Worm (Caenorhabditis elegans) whole organism, L3 larva: ENCODE results near the gene rsr-2.

Experiments
- ZK546.5 ChIP-seq: sonication (generic microtip); optimal IDR thresholded peaks from 2 replicates; lab custom pipeline; 2017; ENCODE audit warnings: missing biosample characterization, missing genetic modification characterization
- ama-1 ChIP-seq: fragments of 150-350 bp; optimal IDR thresholded peaks from 2 replicates; lab custom pipeline; 2018
- ceh-82 ChIP-seq: fragments of 150-350 bp; optimal IDR thresholded peaks from 2 replicates; lab custom pipeline; 2014; ENCODE audit warnings: missing biosample characterization, missing genetic modification characterization
- egl-27 ChIP-seq: sonication (generic microtip); optimal IDR thresholded peaks from 4 replicates; lab custom pipeline; 2017; ENCODE audit warnings: missing biosample characterization, missing genetic modification reagents, missing genetic modification characterization
- egl-5 ChIP-seq: fragments of 150-350 bp; optimal IDR thresholded peaks from 2 replicates; lab custom pipeline; 2017; ENCODE audit warnings: missing biosample characterization, missing genetic modification reagents, missing genetic modification characterization, inconsistent platforms
- elt-1 ChIP-seq: fragments of 150-350 bp; optimal IDR thresholded peaks from 2 replicates; lab custom pipeline; 2014; ENCODE audit warnings: missing biosample characterization, missing genetic modification characterization
- lin-39 ChIP-seq: fragments of 150-350 bp; optimal IDR thresholded peaks from 2 replicates; lab custom pipeline; 2018; ENCODE audit warnings: missing biosample characterization, missing genetic modification reagents, missing genetic modification characterization
- nhr-11 ChIP-seq: fragments of 150-350 bp; optimal IDR thresholded peaks from 2 replicates; lab custom pipeline; 2014; ENCODE audit warnings: missing biosample characterization, missing genetic modification characterization
- pqm-1 ChIP-seq: fragments of 150-350 bp; optimal IDR thresholded peaks from 2 replicates; lab custom pipeline; 2017; ENCODE audit warnings: missing biosample characterization, missing genetic modification characterization, inconsistent platforms
- skn-1 ChIP-seq: fragments of 150-350 bp; optimal IDR thresholded peaks from 2 replicates; lab custom pipeline; 2014; ENCODE audit warnings: missing biosample characterization, missing genetic modification characterization
- snpc-4 ChIP-seq: fragments of 150-350 bp; optimal IDR thresholded peaks from 2 replicates; lab custom pipeline; 2014; ENCODE audit warnings: missing biosample characterization, missing genetic modification characterization
- unc-39 ChIP-seq: sonication (generic microtip); optimal IDR thresholded peaks from 4 replicates; lab custom pipeline; 2017; ENCODE audit warnings: missing biosample characterization, missing genetic modification characterization
- unc-62 ChIP-seq: fragments of 150-350 bp; sonication (generic microtip); optimal IDR thresholded peaks from 4 replicates; lab custom pipeline; 2014; ENCODE audit warnings: missing biosample characterization, missing genetic modification reagents, missing genetic modification characterization
- ztf-11 ChIP-seq: fragments of 150-350 bp; optimal IDR thresholded peaks from 2 replicates; lab custom pipeline; 2014; ENCODE audit warnings: missing biosample characterization, missing genetic modification characterization

DNA sequence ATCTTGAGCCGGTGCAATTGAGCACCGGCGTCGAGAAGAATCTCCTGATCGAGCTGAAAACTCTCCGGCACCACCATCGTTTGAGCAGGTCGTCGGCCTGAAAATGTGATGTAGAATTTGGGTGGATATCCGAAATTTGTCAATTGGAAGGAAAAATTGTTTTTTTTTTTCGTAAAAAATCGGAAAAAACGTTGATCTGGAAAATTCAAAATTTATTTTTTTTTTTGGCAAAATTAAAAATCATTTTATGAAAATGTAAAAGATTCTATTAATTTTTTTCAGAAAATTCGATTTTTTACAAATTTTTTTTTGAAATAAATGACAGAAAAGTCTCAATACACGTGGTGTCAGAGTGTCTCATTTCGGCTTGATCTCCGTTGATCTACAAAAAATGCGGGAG, 41.0 kb downstream of the rsr-2 start, which contains the start of gene tric-1B.1:
- TF ChIP-seq ztf-11 (tag; lab: Kevin White, UChicago): no peak
- TF ChIP-seq egl-5 (tag; lab: Kevin White, UChicago): no peak
- no peak for TF ChIP-seq unc-39 (tag; lab: Kevin White, UChicago)
- TF ChIP-seq ZK546.5: no peak
- no peak for TF ChIP-seq egl-27 (tag; lab: Kevin White, UChicago)
- no peak for TF ChIP-seq unc-62 (GFP tag; lab: Kevin White, UChicago)
- TF ChIP-seq nhr-11 (tag; lab: Kevin White, UChicago): no peak
- no peak for TF ChIP-seq skn-1 (tag; lab: Kevin White, UChicago)
- no peak for TF ChIP-seq ama-1 (lab: Kevin White, UChicago)
- no peak for TF ChIP-seq ceh-82
- no peak for TF ChIP-seq lin-39 (tag; lab: Kevin White, UChicago)
- TF ChIP-seq elt-1 (tag; lab: Kevin White, UChicago): no peak
- TF ChIP-seq pqm-1 (tag; lab: Kevin White, UChicago): no peak
- TF ChIP-seq snpc-4 (tag; lab: Kevin White, UChicago): no peak
